Worm (Caenorhabditis elegans) whole organism, L3 larva: Measurements from ENCODE around the gene mlc-4.

ENCODE experiments used
- ceh-16 ChIP-seq: sonication (generic microtip); optimal IDR thresholded peaks from 2 replicates; lab custom pipeline; 2017; ENCODE audit warnings: missing biosample characterization, missing genetic modification characterization
- egl-27 ChIP-seq: sonication (generic microtip); optimal IDR thresholded peaks from 4 replicates; lab custom pipeline; 2017; ENCODE audit warnings: missing biosample characterization, missing genetic modification reagents, missing genetic modification characterization
- fos-1 ChIP-seq: fragments of 150-350 bp; optimal IDR thresholded peaks from 2 replicates; lab custom pipeline; 2014; ENCODE audit warnings: missing biosample characterization, missing genetic modification characterization
- nhr-11 ChIP-seq: fragments of 150-350 bp; optimal IDR thresholded peaks from 2 replicates; lab custom pipeline; 2014; ENCODE audit warnings: missing biosample characterization, missing genetic modification characterization
- nhr-237 ChIP-seq: fragments of 150-350 bp; optimal IDR thresholded peaks from 2 replicates; lab custom pipeline; 2014; ENCODE audit warnings: missing biosample characterization, missing genetic modification characterization
- pha-4 ChIP-seq: fragments of 150-350 bp; optimal IDR thresholded peaks from 2 replicates; lab custom pipeline; 2014; ENCODE audit warnings: missing biosample characterization, missing genetic modification reagents, missing genetic modification characterization
- tbx-2 ChIP-seq: sonication (generic microtip); optimal IDR thresholded peaks from 2 replicates; lab custom pipeline; 2016; ENCODE audit warnings: mild to moderate bottlenecking, missing genetic modification characterization, missing compliant biosample characterization
- unc-62 ChIP-seq: fragments of 150-350 bp; sonication (generic microtip); optimal IDR thresholded peaks from 4 replicates; lab custom pipeline; 2014; ENCODE audit warnings: missing biosample characterization, missing genetic modification reagents, missing genetic modification characterization
- ztf-4 ChIP-seq: fragments of 150-350 bp; optimal IDR thresholded peaks from 2 replicates; lab custom pipeline; 2014; ENCODE audit warnings: missing biosample characterization, missing genetic modification characterization

- TF ChIP-seq unc-62 (GFP tag; lab: Kevin White, UChicago): no peak
- TF ChIP-seq nhr-11: no peak
- no peak for TF ChIP-seq egl-27 (tag; lab: Kevin White, UChicago)
- no peak for TF ChIP-seq pha-4 (tag; lab: Kevin White, UChicago)
- TF ChIP-seq fos-1 (tag; lab: Kevin White, UChicago): no peak
- no peak for TF ChIP-seq tbx-2 (tag; lab: Kevin White, UChicago)
- TF ChIP-seq ztf-4 (tag; lab: Kevin White, UChicago): no peak
- no peak for TF ChIP-seq ceh-16 (tag; lab: Kevin White, UChicago)
- no peak for TF ChIP-seq nhr-237 (tag; lab: Kevin White, UChicago)
Observed at ce11 chrIII:3425438-3425837, 31.9 kb upstream of the mlc-4 start, which contains the start of gene metl-18.
